Fruit fly (Drosophila melanogaster): Measurements from ENCODE around the gene RpL10Ab.
A peak's percentile ranks its signal among the peaks of the same experiment; 100 is the strongest.

The RpL10Ab gene

DNA sequence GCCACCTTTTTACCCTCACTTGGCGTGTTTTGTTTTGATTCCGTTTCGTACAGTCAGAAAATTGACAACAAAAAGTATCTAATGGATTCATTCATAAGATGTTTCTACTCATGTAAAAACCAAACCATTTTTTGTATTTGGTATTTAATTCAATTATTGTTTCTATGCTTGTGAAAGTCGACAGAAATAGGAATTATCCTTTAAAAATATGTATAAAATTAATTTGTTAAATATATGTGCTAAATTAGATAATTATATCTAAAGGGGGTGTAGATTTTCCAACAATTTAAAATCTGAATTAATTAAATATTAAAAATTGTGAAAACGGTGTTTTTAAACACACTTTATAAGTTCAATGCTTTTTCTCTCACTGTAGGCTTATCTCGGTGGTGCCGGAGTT is 40.9 kb downstream of the RpL10Ab start (continued):
- TF ChIP-seq svp (GFP tag) (peak; percentile 43), CG6808 (GFP tag; optimal IDR thresholded peaks at IDR 0.05) (peak; percentile 13), CG34406 (GFP tag; optimal IDR thresholded peaks at IDR 0.05) (no peak), Hr38 (GFP tag; optimal IDR thresholded peaks at IDR 0.05) (no peak), ss (GFP tag; optimal IDR thresholded peaks at IDR 0.05) (peak in 1 of 2 experiments; percentile 36), Gug (GFP tag; IDR thresholded peaks at IDR 0.05) (no peak), CG7368 (GFP tag; optimal IDR thresholded peaks at IDR 0.05) (no peak), CG1621 (tag; optimal IDR thresholded peaks at IDR 0.05) (no peak), achi (GFP tag; optimal IDR thresholded peaks at IDR 0.05) (no peak), Eip78C (GFP tag) (peak; percentile 46), Ets21C (GFP tag; optimal IDR thresholded peaks at IDR 0.05) (no peak), pdm3 (GFP tag; optimal IDR thresholded peaks at IDR 0.05) (no peak), CG8319 (GFP tag; optimal IDR thresholded peaks at IDR 0.05) (no peak), Smox (GFP tag; optimal IDR thresholded peaks at IDR 0.05) (no peak)

DNA sequence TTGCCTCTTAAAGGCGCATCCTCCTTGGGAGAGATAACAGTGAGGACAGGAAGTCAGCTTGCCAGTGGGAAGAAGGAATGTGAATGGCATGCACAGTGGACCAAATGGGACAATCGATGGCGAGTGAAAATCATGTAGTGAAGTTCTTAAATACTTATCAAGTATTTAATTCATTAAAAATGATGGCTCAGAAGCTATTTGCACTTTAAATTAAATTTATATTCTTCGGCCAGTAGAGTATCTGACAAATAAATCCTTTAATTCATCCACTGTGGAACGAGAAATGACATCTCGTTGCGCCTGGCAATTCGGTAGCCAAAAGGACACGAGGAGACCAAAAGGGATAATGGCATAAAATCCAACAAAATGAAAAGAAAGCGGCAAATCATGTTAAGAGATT is 46.7 kb downstream of the RpL10Ab start:
- peak; percentile 60 for TF ChIP-seq Eip78C (GFP tag)
- TF ChIP-seq Hr39 (GFP tag; optimal IDR thresholded peaks at IDR 0.05): no peak
- TF ChIP-seq svp (GFP tag): peak; percentile 46
- TF ChIP-seq CG16779 (tag; optimal IDR thresholded peaks at IDR 0.05): no peak
- no peak for TF ChIP-seq CG6854 (GFP tag; optimal IDR thresholded peaks at IDR 0.05)
- no peak for TF ChIP-seq CG8319 (GFP tag; optimal IDR thresholded peaks at IDR 0.05)
- TF ChIP-seq esn (GFP tag; optimal IDR thresholded peaks at IDR 0.05): peak; percentile 1
- peak; percentile 14 for TF ChIP-seq Met (GFP tag; optimal IDR thresholded peaks at IDR 0.05)

DNA sequence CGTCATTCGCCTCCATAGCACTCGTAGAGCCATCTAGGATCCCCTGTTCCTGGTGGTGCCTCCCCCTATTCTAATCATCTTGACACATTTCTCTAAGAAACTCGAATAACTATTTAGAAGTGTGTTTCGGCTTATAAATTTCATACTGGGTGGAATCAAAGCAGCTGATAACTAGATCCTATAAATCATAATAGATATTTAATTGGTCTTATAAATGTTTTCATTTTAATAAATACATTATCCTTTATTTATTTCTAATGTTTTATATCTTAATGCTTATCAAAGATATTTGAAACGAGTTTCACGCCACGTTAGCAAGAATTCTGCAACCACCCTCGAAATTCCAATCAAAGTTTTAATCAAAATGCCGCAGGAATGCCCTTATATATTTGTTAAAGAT is 48.6 kb downstream of the RpL10Ab start, which contains the start of gene CG5906:
Gene CG5906 (minus strand): TSS at position 101 of the 400 bp plus-strand sequence.
- TF ChIP-seq CG15336 (GFP tag; IDR thresholded peaks at IDR 0.05): no peak
- TF ChIP-seq Smox (GFP tag; optimal IDR thresholded peaks at IDR 0.05): no peak
- TF ChIP-seq CG9139 (GFP tag; optimal IDR thresholded peaks at IDR 0.05): no peak
- TF ChIP-seq CG10631 (GFP tag; optimal IDR thresholded peaks at IDR 0.05): no peak
- no peak for TF ChIP-seq CG3032 (tag; optimal IDR thresholded peaks at IDR 0.05)
- no peak for TF ChIP-seq CG11762 (GFP tag; optimal IDR thresholded peaks at IDR 0.05; ENCODE audit: insufficient read depth)
